Worm (Caenorhabditis elegans) whole organism, late embryonic: ENCODE measurements around the gene nbs-1.

ENCODE experiments used
- ceh-9 ChIP-seq: sonication (generic microtip); optimal IDR thresholded peaks from 2 replicates; lab custom pipeline; 2016; ENCODE audit warnings: mild to moderate bottlenecking, missing genetic modification characterization, inconsistent platforms, missing compliant biosample characterization
- elt-2 ChIP-seq: sonication (generic microtip); optimal IDR thresholded peaks from 2 replicates; lab custom pipeline; 2016; ENCODE audit warnings: missing genetic modification reagents, missing genetic modification characterization, missing compliant biosample characterization
- nhr-11 ChIP-seq: fragments of 150-350 bp; optimal IDR thresholded peaks from 2 replicates; lab custom pipeline; 2014; ENCODE audit warnings: missing biosample characterization, missing genetic modification characterization
- nhr-232 ChIP-seq: sonication (generic microtip); optimal IDR thresholded peaks from 2 replicates; lab custom pipeline; 2016; ENCODE audit warnings: missing genetic modification characterization, missing compliant biosample characterization
- unc-55 ChIP-seq: sonication (generic microtip); optimal IDR thresholded peaks from 2 replicates; lab custom pipeline; 2017; ENCODE audit warnings: missing biosample characterization, missing genetic modification reagents, missing genetic modification characterization

DNA sequence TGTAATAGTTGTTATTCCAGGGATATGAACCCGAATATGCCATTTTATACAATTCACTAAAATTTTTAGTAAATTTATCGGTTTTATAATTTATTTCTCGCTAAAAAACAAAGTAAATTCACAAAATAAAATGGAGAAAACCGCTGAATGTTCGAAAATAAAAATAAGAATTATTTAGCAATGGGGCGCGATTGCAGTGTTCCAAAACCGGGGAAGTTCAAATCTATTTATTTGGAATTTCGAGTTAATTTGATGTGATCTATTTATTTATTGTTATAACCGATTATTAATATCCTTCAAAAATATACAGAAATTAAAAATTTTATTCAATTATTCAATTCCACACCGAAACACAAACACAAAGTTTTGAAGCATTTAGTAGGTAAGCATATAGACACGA lies 36.3 kb upstream of the nbs-1 start, which contains the start of gene F40F8.11:
- TF ChIP-seq nhr-11 (tag; lab: Kevin White, UChicago) (no peak), ceh-9 (no peak), unc-55 (GFP tag; lab: Kevin White, UChicago) (no peak), elt-2 (tag; lab: Kevin White, UChicago) (no peak), nhr-232 (no peak)
